Worm (Caenorhabditis elegans): Measurements from ENCODE around the gene zyg-12.

- TF ChIP-seq lin-13 (GFP tag; optimal IDR thresholded peaks at IDR 0.05) (no peak), zag-1 (tag; optimal IDR thresholded peaks at IDR 0.05) (no peak), fkh-4 (tag; optimal IDR thresholded peaks at IDR 0.05; ENCODE audit: borderline replicate concordance) (no peak), ets-5 (GFP tag; IDR thresholded peaks at IDR 0.05) (no peak), pag-3 (tag; optimal IDR thresholded peaks at IDR 0.05; ENCODE audit: borderline replicate concordance, insufficient read depth) (no peak), blmp-1 (tag; optimal IDR thresholded peaks at IDR 0.05) (peak; percentile 49), efl-1 (optimal IDR thresholded peaks at IDR 0.05) (no peak), efl-1 (GFP tag; optimal IDR thresholded peaks at IDR 0.05 in 1 of 2) (no peak), snpc-4 (tag; optimal IDR thresholded peaks at IDR 0.05) (no peak), sox-4 (tag; optimal IDR thresholded peaks at IDR 0.05) (no peak), elt-3 (tag; optimal IDR thresholded peaks at IDR 0.05) (no peak)
These were observed 8.0 kb upstream of the zyg-12 start, which contains the start of gene ZK546.19 for ce11 chrII:4941541-4942206.
